Worm (Caenorhabditis elegans) whole organism, L2 larva: ENCODE data around the gene C08E8.5.

Experiments used
- blmp-1 ChIP-seq: sonication (generic microtip); optimal IDR thresholded peaks from 2 replicates; lab custom pipeline; 2017; ENCODE audit warnings: missing genetic modification characterization, mild to moderate bottlenecking, missing compliant biosample characterization, antibody characterized with exemption, moderate library complexity; ENCODE audit not compliant: insufficient read depth
- ceh-82 ChIP-seq: fragments of 150-350 bp; optimal IDR thresholded peaks from 2 replicates; lab custom pipeline; 2014; ENCODE audit warnings: missing biosample characterization, missing genetic modification characterization
- elt-1 ChIP-seq: fragments of 150-350 bp; optimal IDR thresholded peaks from 2 replicates; lab custom pipeline; 2014; ENCODE audit warnings: missing biosample characterization, missing genetic modification characterization
- elt-3 ChIP-seq: sonication (generic microtip); optimal IDR thresholded peaks from 2 replicates; lab custom pipeline; 2017; ENCODE audit warnings: missing biosample characterization, missing genetic modification characterization
- lin-13 ChIP-seq: fragments of 150-350 bp; optimal IDR thresholded peaks from 2 replicates; lab custom pipeline; 2014; ENCODE audit warnings: missing biosample characterization, missing genetic modification reagents, missing genetic modification characterization
- skn-1 ChIP-seq: sonication (generic microtip); optimal IDR thresholded peaks from 2 replicates; lab custom pipeline; 2017; ENCODE audit warnings: missing biosample characterization, missing genetic modification characterization
- unc-39 ChIP-seq: fragments of 150-350 bp; optimal IDR thresholded peaks from 2 replicates; lab custom pipeline; 2014; ENCODE audit warnings: missing biosample characterization, missing genetic modification characterization
- unc-62 ChIP-seq: fragments of 150-350 bp; optimal IDR thresholded peaks from 2 replicates; lab custom pipeline; 2014; ENCODE audit warnings: missing biosample characterization, missing genetic modification reagents, missing genetic modification characterization

DNA sequence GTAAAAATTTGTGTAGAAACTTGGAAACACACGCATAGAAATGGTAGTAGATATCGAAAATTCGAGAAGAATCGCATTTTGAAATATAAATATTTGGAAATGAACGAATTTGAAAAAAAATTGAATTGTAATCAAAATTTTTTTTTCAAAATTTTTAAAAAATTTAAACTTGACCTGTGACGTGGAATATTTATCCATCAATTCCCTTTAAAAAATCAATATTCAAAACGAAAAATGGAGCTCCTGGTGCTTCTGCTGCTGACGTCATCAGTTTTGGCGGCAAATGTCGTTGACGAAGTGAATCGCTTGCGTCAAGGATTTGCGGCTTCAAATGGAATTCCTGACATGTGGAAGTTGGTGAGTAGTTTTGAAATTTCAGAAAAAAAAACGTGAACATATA lies 29.3 kb upstream of the C08E8.5 start, which contains the start of the genes Y51A2B.4 and Y51A2B.5:
- TF ChIP-seq elt-3 (tag; lab: Kevin White, UChicago) (no peak), skn-1 (tag; lab: Kevin White, UChicago) (no peak), elt-1 (tag; lab: Kevin White, UChicago) (no peak), lin-13 (GFP tag; lab: Kevin White, UChicago) (no peak), ceh-82 (tag; lab: Kevin White, UChicago) (no peak), unc-39 (tag; lab: Kevin White, UChicago) (no peak), blmp-1 (tag; lab: Kevin White, UChicago) (no peak), unc-62 (no peak)
